Fruit fly (Drosophila melanogaster) whole organism, embryonic: ENCODE measurements around the gene sdt.
A peak's percentile ranks its signal among the peaks of the same experiment; 100 is the strongest.

Experiments used
- Atf6 ChIP-seq: fragments of 200-800 bp; sonication (Bioruptor generic); IDR thresholded peaks from 2 replicates; pipeline ENCODE4 v1.3.6; 2022; ENCODE audit warnings: missing biosample characterization, missing genetic modification characterization
- B-H2 ChIP-seq: fragments of 200-800 bp; sonication (Bioruptor generic); optimal IDR thresholded peaks from 2 replicates; lab custom pipeline; 2018; ENCODE audit warnings: missing biosample characterization, mild to moderate bottlenecking, missing genetic modification characterization
- CG10209 ChIP-seq: fragments of 200-800 bp; sonication (Bioruptor generic); optimal IDR thresholded peaks from 3 replicates; lab custom pipeline; 2017; ENCODE audit warnings: missing biosample characterization, mild to moderate bottlenecking, missing genetic modification characterization, missing genetic modification reagents
- CG1024 ChIP-seq: fragments of 200-800 bp; sonication (Bioruptor generic); IDR thresholded peaks from 2 replicates; pipeline ENCODE4 v1.3.6; 2022; ENCODE audit warnings: missing biosample characterization, missing genetic modification characterization
- CG11504 ChIP-seq: fragments of 200-800 bp; sonication (Bioruptor generic); optimal IDR thresholded peaks from 3 replicates; lab custom pipeline; 2019; ENCODE audit warnings: missing biosample characterization, mild to moderate bottlenecking, missing genetic modification characterization, moderate library complexity
- CG11560 ChIP-seq: fragments of 200-800 bp; sonication (Bioruptor generic); IDR thresholded peaks from 3 replicates; pipeline ENCODE4 v1.3.6; 2022; ENCODE audit warnings: missing biosample characterization, missing genetic modification characterization
- CG12071 ChIP-seq: fragments of 200-800 bp; sonication (Bioruptor generic); optimal IDR thresholded peaks from 3 replicates; lab custom pipeline; 2018; ENCODE audit warnings: missing biosample characterization, mild to moderate bottlenecking, missing genetic modification characterization
- CG12155 ChIP-seq: fragments of 200-800 bp; sonication (Bioruptor generic); optimal IDR thresholded peaks from 3 replicates; lab custom pipeline; 2016; ENCODE audit warnings: missing biosample characterization, missing genetic modification characterization
- CG15269 ChIP-seq: fragments of 200-800 bp; sonication (Bioruptor generic); optimal IDR thresholded peaks from 2 replicates; lab custom pipeline; 2018; ENCODE audit warnings: missing biosample characterization, mild to moderate bottlenecking, missing genetic modification characterization, moderate library complexity
- CG18011 ChIP-seq: fragments of 200-800 bp; sonication (Bioruptor generic); optimal IDR thresholded peaks from 2 replicates; lab custom pipeline; 2017; ENCODE audit warnings: missing biosample characterization, missing genetic modification characterization, mild to moderate bottlenecking, moderate library complexity, missing genotype
- CG2199 ChIP-seq: fragments of 200-800 bp; sonication (Bioruptor generic); IDR thresholded peaks from 3 replicates; pipeline ENCODE4 v1.3.6; 2022; ENCODE audit warnings: missing biosample characterization, missing genetic modification characterization
- CG2678 ChIP-seq: fragments of 200-800 bp; sonication (Bioruptor generic); optimal IDR thresholded peaks from 3 replicates; lab custom pipeline; 2019; ENCODE audit warnings: missing biosample characterization, mild to moderate bottlenecking, missing genetic modification characterization, moderate library complexity
- CG2712 ChIP-seq: fragments of 200-800 bp; optimal IDR thresholded peaks from 3 replicates; lab custom pipeline; 2019; ENCODE audit warnings: missing biosample characterization, mild to moderate bottlenecking, missing genetic modification characterization, moderate library complexity
- CG34224 ChIP-seq: fragments of 200-800 bp; sonication (Bioruptor generic); IDR thresholded peaks from 3 replicates; pipeline ENCODE4 v1.3.6; 2022; ENCODE audit warnings: missing biosample characterization, missing genetic modification characterization; ENCODE audit not compliant: partially characterized antibody
- CG3838 ChIP-seq: fragments of 200-800 bp; sonication (Bioruptor generic); optimal IDR thresholded peaks from 3 replicates; lab custom pipeline; 2016; ENCODE audit warnings: missing biosample characterization, missing genetic modification characterization
- CG4820 ChIP-seq: fragments of 200-800 bp; sonication (Bioruptor generic); optimal IDR thresholded peaks from 3 replicates; lab custom pipeline; 2016; ENCODE audit warnings: missing biosample characterization, missing genetic modification characterization
- CG5245 ChIP-seq: fragments of 200-800 bp; sonication (Bioruptor generic); optimal IDR thresholded peaks from 3 replicates; lab custom pipeline; 2016; ENCODE audit warnings: missing biosample characterization, missing genetic modification characterization
- CG5953 ChIP-seq: fragments of 200-800 bp; sonication (Bioruptor generic); IDR thresholded peaks from 2 replicates; pipeline ENCODE4 v1.3.6; 2022; ENCODE audit warnings: missing biosample characterization, missing genetic modification characterization
- CG6175 ChIP-seq: fragments of 200-800 bp; sonication (Bioruptor generic); IDR thresholded peaks from 3 replicates; pipeline ENCODE4 v1.3.6; 2022; ENCODE audit warnings: missing biosample characterization, missing genetic modification characterization
- CG8388 ChIP-seq: fragments of 200-800 bp; sonication (Bioruptor generic); optimal IDR thresholded peaks from 2 replicates; lab custom pipeline; 2019; ENCODE audit warnings: missing biosample characterization, mild to moderate bottlenecking, missing genetic modification characterization, moderate library complexity
- CG8924 ChIP-seq: fragments of 200-800 bp; optimal IDR thresholded peaks from 3 replicates; lab custom pipeline; 2019; ENCODE audit warnings: missing biosample characterization, mild to moderate bottlenecking, missing genetic modification characterization, moderate library complexity
- CG8944 ChIP-seq: fragments of 200-800 bp; sonication (Bioruptor generic); optimal IDR thresholded peaks from 3 replicates; lab custom pipeline; 2016; ENCODE audit warnings: missing biosample characterization, missing genetic modification characterization
- CG9797 ChIP-seq: fragments of 200-800 bp; sonication (Bioruptor generic); optimal IDR thresholded peaks from 3 replicates; lab custom pipeline; 2018; ENCODE audit warnings: missing biosample characterization, mild to moderate bottlenecking, missing genetic modification characterization
- Drgx ChIP-seq: fragments of 200-800 bp; sonication (Bioruptor generic); IDR thresholded peaks from 2 replicates; pipeline ENCODE4 v1.3.6; 2022; ENCODE audit warnings: missing biosample characterization, missing genetic modification characterization
- Ets97D ChIP-seq: fragments of 200-800 bp; sonication (Bioruptor generic); optimal IDR thresholded peaks from 3 replicates; lab custom pipeline; 2016; ENCODE audit warnings: missing biosample characterization, missing genetic modification characterization
- Fer3 ChIP-seq: fragments of 200-800 bp; sonication (Bioruptor generic); optimal IDR thresholded peaks from 2 replicates; lab custom pipeline; 2018; ENCODE audit warnings: missing biosample characterization, mild to moderate bottlenecking, missing genetic modification characterization, moderate library complexity
- HLHmδ ChIP-seq: fragments of 200-800 bp; sonication (Bioruptor generic); optimal IDR thresholded peaks from 2 replicates; lab custom pipeline; 2018; ENCODE audit warnings: missing biosample characterization, mild to moderate bottlenecking, missing genetic modification characterization, moderate library complexity
- Poxn ChIP-seq: fragments of 200-800 bp; sonication (Bioruptor generic); IDR thresholded peaks from 2 replicates; pipeline ENCODE4 v1.3.6; 2022; ENCODE audit warnings: missing biosample characterization, missing genetic modification characterization
- Sox100B ChIP-seq: fragments of 200-800 bp; sonication (Bioruptor generic); optimal IDR thresholded peaks from 3 replicates; lab custom pipeline; 2018; ENCODE audit warnings: missing biosample characterization, mild to moderate bottlenecking, missing genetic modification characterization
- Trl ChIP-seq, 3 experiments: fragments of >200 bp in 2 of 3; fragments of 200-800 bp in 1 of 3; sonication (Bioruptor generic) in 1 of 3; optimal IDR thresholded peaks; 2 replicates in 1 of 3; 3 replicates in 2 of 3; lab custom pipeline; 2016 to 2017; ENCODE audit warnings: missing biosample characterization in 1 of 3, missing genetic modification characterization in 1 of 3
- aop ChIP-seq: fragments of 200-800 bp; sonication (Bioruptor generic); IDR thresholded peaks from 2 replicates; pipeline ENCODE4 v1.3.6; 2022; ENCODE audit warnings: missing biosample characterization, missing genetic modification characterization
- cg ChIP-seq: fragments of 200-800 bp; sonication (Bioruptor generic); optimal IDR thresholded peaks from 3 replicates; lab custom pipeline; 2019; ENCODE audit warnings: missing biosample characterization, mild to moderate bottlenecking, missing genetic modification characterization, moderate library complexity
- ci ChIP-seq: fragments of 200-800 bp; sonication (Bioruptor generic); IDR thresholded peaks from 3 replicates; pipeline ENCODE4 v1.3.6; 2022; ENCODE audit warnings: missing biosample characterization, missing genetic modification characterization
- dysf ChIP-seq: fragments of 200-800 bp; sonication (Bioruptor generic); IDR thresholded peaks from 3 replicates; pipeline ENCODE4 v1.3.6; 2022; ENCODE audit warnings: missing biosample characterization, missing genetic modification characterization
- fd96Cb ChIP-seq: fragments of 200-800 bp; sonication (Bioruptor generic); optimal IDR thresholded peaks from 2 replicates; lab custom pipeline; 2018; ENCODE audit warnings: missing biosample characterization, mild to moderate bottlenecking, missing genetic modification characterization, moderate library complexity
- ftz-f1 ChIP-seq: fragments of 200-800 bp; sonication (Bioruptor generic); optimal IDR thresholded peaks from 2 replicates; lab custom pipeline; 2016; ENCODE audit warnings: missing biosample characterization, missing genetic modification characterization
- grau ChIP-seq: fragments of 200-800 bp; optimal IDR thresholded peaks from 3 replicates; lab custom pipeline; 2019; ENCODE audit warnings: missing biosample characterization, mild to moderate bottlenecking, missing genetic modification characterization, moderate library complexity
- hb ChIP-seq: fragments of 200-800 bp; sonication (Bioruptor generic); IDR thresholded peaks from 3 replicates; pipeline ENCODE4 v1.3.6; 2022; ENCODE audit warnings: missing biosample characterization, missing genetic modification characterization; ENCODE audit not compliant: partially characterized antibody
- kni ChIP-seq: fragments of 200-800 bp; sonication (Bioruptor generic); optimal IDR thresholded peaks from 3 replicates; lab custom pipeline; 2017; ENCODE audit warnings: mild to moderate bottlenecking, missing biosample characterization, missing genetic modification reagents, missing genetic modification characterization
- lab ChIP-seq: fragments of 200-800 bp; sonication (Bioruptor generic); optimal IDR thresholded peaks from 3 replicates; lab custom pipeline; 2017; ENCODE audit warnings: missing biosample characterization, missing genetic modification characterization, mild to moderate bottlenecking, moderate library complexity, missing genetic modification reagents
- maf-S ChIP-seq: fragments of 200-800 bp; sonication (Bioruptor generic); optimal IDR thresholded peaks from 2 replicates; lab custom pipeline; 2016; ENCODE audit warnings: missing biosample characterization, missing genetic modification characterization
- nerfin-1 ChIP-seq: fragments of 200-800 bp; sonication (Bioruptor generic); optimal IDR thresholded peaks from 3 replicates; lab custom pipeline; 2019; ENCODE audit warnings: missing biosample characterization, mild to moderate bottlenecking, missing genetic modification characterization, moderate library complexity
- otp ChIP-seq: fragments of 200-800 bp; sonication (Bioruptor generic); IDR thresholded peaks from 3 replicates; pipeline ENCODE4, ENCODE4 v1.3.6; 2022; ENCODE audit warnings: missing biosample characterization, missing genetic modification characterization
- prd ChIP-seq, 3 experiments: fragments of >200 bp in 2 of 3; fragments of 200-800 bp in 1 of 3; sonication (Bioruptor generic) in 1 of 3; optimal IDR thresholded peaks in 2 of 3; IDR thresholded peaks in 1 of 3; 2 replicates in 2 of 3; 3 replicates in 1 of 3; pipeline versions ENCODE4 v1.3.6 to Lab custom; 2017 to 2022; ENCODE audit warnings: missing biosample characterization in 1 of 3, missing genetic modification characterization in 1 of 3
- pros ChIP-seq: fragments of 200-800 bp; sonication (Bioruptor generic); optimal IDR thresholded peaks from 3 replicates; lab custom pipeline; 2019; ENCODE audit warnings: missing biosample characterization, mild to moderate bottlenecking, missing genetic modification characterization, moderate library complexity
- sens ChIP-seq: fragments of 200-800 bp; sonication (Bioruptor generic); peaks from one replicate; lab custom pipeline; 2016; ENCODE audit warnings: missing biosample characterization, missing genetic modification characterization
- stc ChIP-seq: fragments of 200-800 bp; sonication (Bioruptor generic); IDR thresholded peaks from 2 replicates; pipeline ENCODE4 v1.3.6; 2022; ENCODE audit warnings: missing biosample characterization, missing genetic modification characterization
- tx ChIP-seq: fragments of 200-800 bp; sonication (Bioruptor generic); optimal IDR thresholded peaks from 2 replicates; lab custom pipeline; 2016; ENCODE audit warnings: missing biosample characterization, missing genetic modification characterization
- z ChIP-seq: fragments of 200-800 bp; sonication (Bioruptor generic); IDR thresholded peaks from 3 replicates; pipeline ENCODE4 v1.3.6; 2022; ENCODE audit warnings: missing biosample characterization, missing genetic modification characterization

Gene sdt

dm6 chrX:8252284-8252886, 74.0 kb downstream of the sdt start, which contains the start of gene CG1632 (continued):
- no peak for TF ChIP-seq z
- TF ChIP-seq Atf6 (GFP tag; lab: Robert Waterston, UW) = no peak
- peak; percentile 78 for TF ChIP-seq kni (GFP tag; lab: Kevin White, UChicago)
- TF ChIP-seq CG9797 = no peak
- no peak for TF ChIP-seq Ets97D (GFP tag; lab: Kevin White, UChicago)
- TF ChIP-seq CG4820 (GFP tag; lab: Kevin White, UChicago) = no peak
- TF ChIP-seq ci (GFP tag; lab: Robert Waterston, UW) = 0 out of 3 replicates have a peak, but pooled peaks have one; percentile 18
- TF ChIP-seq Fer3 = no peak
- TF ChIP-seq CG12155 = no peak
- TF ChIP-seq pros = no peak
- TF ChIP-seq nerfin-1 = no peak
- no peak for TF ChIP-seq B-H2 (GFP tag; lab: Kevin White, UChicago)
- no peak for TF ChIP-seq CG34224 (GFP tag; lab: Robert Waterston, UW)
- peak; percentile 48 for TF ChIP-seq CG2712 (tag; lab: Kevin White, UChicago)
- TF ChIP-seq Drgx (GFP tag; lab: Robert Waterston, UW) = peak; percentile 81
- TF ChIP-seq CG8388 (GFP tag; lab: Kevin White, UChicago) = peak; percentile 22
- TF ChIP-seq maf-S (GFP tag; lab: Kevin White, UChicago) = no peak
- peak; percentile 41; the same call in 1 of the 3 replicates for TF ChIP-seq dysf
- peak; percentile 14 for TF ChIP-seq fd96Cb (tag; lab: Kevin White, UChicago)
- TF ChIP-seq CG15269 (tag; lab: Kevin White, UChicago) = peak; percentile 21
- TF ChIP-seq Poxn (GFP tag; lab: Robert Waterston, UW) = no peak
- peak; percentile 11 for TF ChIP-seq lab (GFP tag; lab: Kevin White, UChicago)
- no peak for TF ChIP-seq CG6175 (GFP tag; lab: Robert Waterston, UW)
- TF ChIP-seq Sox100B (GFP tag; lab: Kevin White, UChicago) = no peak
- no peak for TF ChIP-seq cg (GFP tag; lab: Kevin White, UChicago)
- peak; percentile 33 for TF ChIP-seq grau (tag; lab: Kevin White, UChicago)
- peak; percentile 30 for TF ChIP-seq CG11504 (tag; lab: Kevin White, UChicago)
- TF ChIP-seq stc (GFP tag; lab: Robert Waterston, UW) = no peak; the same call in 1 of the 2 replicates
- peak; percentile 41 for TF ChIP-seq CG8924
- TF ChIP-seq prd (optimal IDR thresholded peaks at IDR 0.05; lab: Kevin White, UChicago) = no peak
- no peak for TF ChIP-seq prd (GFP tag; IDR thresholded peaks at IDR 0.05; lab: Robert Waterston, UW)
- peak; percentile 48 for TF ChIP-seq CG2678 (tag; lab: Kevin White, UChicago)
- no peak for TF ChIP-seq CG12071
- no peak for TF ChIP-seq otp (GFP tag; lab: Robert Waterston, UW)
- no peak for TF ChIP-seq CG3838 (GFP tag; lab: Kevin White, UChicago)
- TF ChIP-seq tx (GFP tag; lab: Kevin White, UChicago) = no peak
- no peak for TF ChIP-seq ftz-f1 (GFP tag; lab: Kevin White, UChicago)
- peak; percentile 90 for TF ChIP-seq sens
- no peak for TF ChIP-seq CG8944 (GFP tag; lab: Kevin White, UChicago)
- TF ChIP-seq CG2199 = no peak
- no peak for TF ChIP-seq CG18011 (GFP tag; lab: Kevin White, UChicago)
- TF ChIP-seq CG5953 = no peak
- TF ChIP-seq Trl (optimal IDR thresholded peaks at IDR 0.05; lab: Kevin White, UChicago) = no peak
- no peak for TF ChIP-seq Trl (GFP tag; optimal IDR thresholded peaks at IDR 0.05; lab: Kevin White, UChicago)
- no peak for TF ChIP-seq CG1024 (GFP tag; lab: Robert Waterston, UW)
- no peak for TF ChIP-seq HLHmδ (GFP tag; lab: Kevin White, UChicago)
- TF ChIP-seq hb (GFP tag; lab: Robert Waterston, UW) = no peak
- TF ChIP-seq CG10209 (GFP tag; lab: Kevin White, UChicago) = peak; percentile 4
- TF ChIP-seq aop = no peak
- no peak for TF ChIP-seq CG5245 (GFP tag; lab: Kevin White, UChicago)
- no peak for TF ChIP-seq CG11560
